Worm (Caenorhabditis elegans) whole organism, L4/young adult: Measurements from ENCODE around the gene col-103.

ENCODE experiments used
- W03F9.2 ChIP-seq: fragments of 150-350 bp; optimal IDR thresholded peaks from 2 replicates; lab custom pipeline; 2014; ENCODE audit warnings: missing biosample characterization, missing genetic modification characterization
- dao-5 ChIP-seq: sonication (generic microtip); optimal IDR thresholded peaks from 2 replicates; lab custom pipeline; 2016; ENCODE audit warnings: missing genotype, missing genetic modification characterization, moderate library complexity, missing compliant biosample characterization

DNA sequence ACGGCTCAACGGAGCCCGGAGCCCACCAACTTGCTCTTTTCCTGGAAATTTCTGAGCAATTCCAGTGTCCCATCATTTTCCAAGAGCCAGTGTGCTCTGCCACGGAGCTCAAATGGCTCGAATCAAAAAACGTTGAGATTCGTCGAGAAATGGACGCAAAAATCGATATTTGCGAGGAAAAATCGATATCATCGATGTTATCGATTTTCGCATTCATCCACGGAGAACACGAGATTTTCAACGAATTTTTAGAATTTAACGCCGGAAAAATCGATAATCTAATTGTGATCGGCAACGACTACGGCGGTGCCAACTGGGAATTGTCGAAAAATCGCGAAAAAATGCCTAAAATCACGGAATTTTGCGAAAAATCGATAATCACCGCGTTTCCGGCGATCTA is 42.2 kb upstream of the col-103 start:
- TF ChIP-seq dao-5 (tag; lab: Kevin White, UChicago) (no peak), W03F9.2 (tag; lab: Kevin White, UChicago) (no peak)
